Fruit fly (Drosophila melanogaster): ENCODE results near the gene CG31248.

CG31248 gene

dm6 chr3R:7102853-7103833, 26.0 kb upstream of the CG31248 start (continued):
- TF ChIP-seq wdn (GFP tag; IDR thresholded peaks at IDR 0.05) (no peak), btn (GFP tag; optimal IDR thresholded peaks at IDR 0.05) (no peak), hb (GFP tag; IDR thresholded peaks at IDR 0.05; ENCODE audit: partially characterized antibody) (no peak), tio (GFP tag; optimal IDR thresholded peaks at IDR 0.05) (no peak), H2.0 (GFP tag; IDR thresholded peaks at IDR 0.05) (no peak), CG3065 (GFP tag; optimal IDR thresholded peaks at IDR 0.05) (no peak), CHES-1-like (GFP tag; optimal IDR thresholded peaks at IDR 0.05) (no peak), emc (GFP tag; optimal IDR thresholded peaks at IDR 0.05) (no peak), zen2 (GFP tag; IDR thresholded peaks at IDR 0.05; ENCODE audit: partially characterized antibody) (peak; percentile 48; the same call in 1 of the 3 replicates), CG17328 (GFP tag; IDR thresholded peaks at IDR 0.05) (no peak), Scr (GFP tag; IDR thresholded peaks at IDR 0.05; ENCODE audit: partially characterized antibody) (no peak), Elba2 (GFP tag; optimal IDR thresholded peaks at IDR 0.05) (peak; percentile 98), CG4707 (GFP tag; optimal IDR thresholded peaks at IDR 0.05) (peak; percentile 42), gcm (GFP tag; optimal IDR thresholded peaks at IDR 0.05) (peak; percentile 89), Hmx (GFP tag; optimal IDR thresholded peaks at IDR 0.05) (no peak), peb (GFP tag; IDR thresholded peaks at IDR 0.05) (no peak), wek (GFP tag; optimal IDR thresholded peaks at IDR 0.05) (peak; percentile 5), CG6689 (GFP tag; IDR thresholded peaks at IDR 0.05) (no peak), CG18011 (GFP tag; optimal IDR thresholded peaks at IDR 0.05) (no peak), MESR4 (GFP tag; optimal IDR thresholded peaks at IDR 0.05) (no peak), CG4617 (GFP tag; optimal IDR thresholded peaks at IDR 0.05; ENCODE audit: borderline replicate concordance) (no peak), grau (tag; optimal IDR thresholded peaks at IDR 0.05) (no peak), abd-A (tag; optimal IDR thresholded peaks at IDR 0.05) (peak; percentile 84), CG4360 (GFP tag; IDR thresholded peaks at IDR 0.05) (peak; percentile 91), CG14710 (tag; optimal IDR thresholded peaks at IDR 0.05) (no peak), rib (GFP tag; IDR thresholded peaks at IDR 0.05) (no peak), CG11085 (GFP tag; IDR thresholded peaks at IDR 0.05) (no peak), CG16815 (GFP tag; optimal IDR thresholded peaks at IDR 0.05) (no peak), h (optimal IDR thresholded peaks at IDR 0.05) (no peak), CG7372 (GFP tag; IDR thresholded peaks at IDR 0.05) (no peak), CG1024 (GFP tag; IDR thresholded peaks at IDR 0.05) (no peak), bab2 (GFP tag; optimal IDR thresholded peaks at IDR 0.05) (no peak), CG1647 (GFP tag; optimal IDR thresholded peaks at IDR 0.05) (no peak), phol (tag; optimal IDR thresholded peaks at IDR 0.05) (no peak), caup (GFP tag; optimal IDR thresholded peaks at IDR 0.05; ENCODE audit: severe bottlenecking) (no peak), jigr1 (GFP tag; IDR thresholded peaks at IDR 0.05) (no peak), Rfx (GFP tag; IDR thresholded peaks at IDR 0.05) (no peak), sens (GFP tag) (peak; percentile 63), NK7.1 (GFP tag; optimal IDR thresholded peaks at IDR 0.05) (no peak), Abd-B (GFP tag; optimal IDR thresholded peaks at IDR 0.05) (no peak), bbx (GFP tag; IDR thresholded peaks at IDR 0.05; ENCODE audit: partially characterized antibody) (0 out of 2 replicates have a peak, but pooled peaks have one; percentile 37), twi (tag; optimal IDR thresholded peaks at IDR 0.05) (peak; percentile 94), Sox100B (GFP tag; optimal IDR thresholded peaks at IDR 0.05) (no peak), mld (GFP tag; IDR thresholded peaks at IDR 0.05; ENCODE audit: partially characterized antibody) (no peak), CG6854 (GFP tag; optimal IDR thresholded peaks at IDR 0.05) (peak; percentile 42), ssp (GFP tag; IDR thresholded peaks at IDR 0.05) (no peak), CG10321 (GFP tag; IDR thresholded peaks at IDR 0.05) (no peak), lab (GFP tag; optimal IDR thresholded peaks at IDR 0.05) (peak; percentile 2), kni (GFP tag; optimal IDR thresholded peaks at IDR 0.05) (peak; percentile 71)

Measured in whole organism, embryonic.